Worm (Caenorhabditis elegans) whole organism, L3 larva: ENCODE data around the gene clec-41.

Experiments used
- elt-3 ChIP-seq, 3 experiments: fragments of 150-350 bp in 1 of 3; sonication (generic microtip) in 2 of 3; optimal IDR thresholded peaks; 2 replicates in 2 of 3; 4 replicates in 1 of 3; lab custom pipeline; 2014 to 2017; ENCODE audit warnings: missing biosample characterization in 3 of 3, missing genetic modification characterization in 3 of 3
- nhr-237 ChIP-seq: fragments of 150-350 bp; optimal IDR thresholded peaks from 2 replicates; lab custom pipeline; 2014; ENCODE audit warnings: missing biosample characterization, missing genetic modification characterization
- nhr-43 ChIP-seq: sonication (generic microtip); optimal IDR thresholded peaks from 2 replicates; lab custom pipeline; 2016; ENCODE audit warnings: mild to moderate bottlenecking, missing genetic modification characterization, missing compliant biosample characterization; ENCODE audit not compliant: poor library complexity, severe bottlenecking
- nhr-77 ChIP-seq: fragments of 150-350 bp; optimal IDR thresholded peaks from 2 replicates; lab custom pipeline; 2014; ENCODE audit warnings: missing biosample characterization, missing genetic modification characterization
- pha-4 ChIP-seq: fragments of 150-350 bp; optimal IDR thresholded peaks from 2 replicates; lab custom pipeline; 2014; ENCODE audit warnings: missing biosample characterization, missing genetic modification reagents, missing genetic modification characterization

ce11 chrV:13131487-13131886, 6.4 kb downstream of the clec-41 start:
- no peak for TF ChIP-seq pha-4 (tag; lab: Kevin White, UChicago)
- TF ChIP-seq nhr-77, result no peak
- no peak for TF ChIP-seq nhr-237
- TF ChIP-seq nhr-43 (tag; lab: Kevin White, UChicago), result no peak
- TF ChIP-seq elt-3 (tag; optimal IDR thresholded peaks at IDR 0.05; lab: Kevin White, UChicago), result no peak
